Fruit fly (Drosophila melanogaster): Measurements from ENCODE around the gene AdamTS-B.

AdamTS-B gene

dm6 chrX:5735268-5735941, 37.0 kb downstream of the AdamTS-B start (continued):
- no peak for TF ChIP-seq B-H2 (GFP tag; optimal IDR thresholded peaks at IDR 0.05)
- TF ChIP-seq CG32532 (GFP tag; IDR thresholded peaks at IDR 0.05): peak; percentile 82
- peak; percentile 67 for TF ChIP-seq cwo (GFP tag; optimal IDR thresholded peaks at IDR 0.05)
- TF ChIP-seq schlank (tag; optimal IDR thresholded peaks at IDR 0.05): peak; percentile 61
- TF ChIP-seq crc (GFP tag; optimal IDR thresholded peaks at IDR 0.05): peak; percentile 24
- no peak for TF ChIP-seq bbx (GFP tag; IDR thresholded peaks at IDR 0.05; ENCODE audit: partially characterized antibody)
- TF ChIP-seq CG11504 (tag; optimal IDR thresholded peaks at IDR 0.05): peak; percentile 87
- no peak for TF ChIP-seq CG4360 (GFP tag; IDR thresholded peaks at IDR 0.05)
- peak; percentile 61; the same call in 2 of the 3 replicates for TF ChIP-seq H15 (GFP tag; IDR thresholded peaks at IDR 0.05)
- peak; percentile 51 for TF ChIP-seq jing (GFP tag; optimal IDR thresholded peaks at IDR 0.05)
- peak; percentile 61 for TF ChIP-seq CG12299 (tag; optimal IDR thresholded peaks at IDR 0.05)
- no peak for TF ChIP-seq cato (GFP tag; optimal IDR thresholded peaks at IDR 0.05; ENCODE audit: borderline replicate concordance)
- TF ChIP-seq pfk (GFP tag; optimal IDR thresholded peaks at IDR 0.05): no peak
- no peak for TF ChIP-seq pan (optimal IDR thresholded peaks at IDR 0.05)
- peak in 1 of 2 experiments; percentile 82 for TF ChIP-seq pan (GFP tag; optimal IDR thresholded peaks at IDR 0.05 in 1 of 2, IDR thresholded peaks at IDR 0.05 in 1 of 2)
- no peak for TF ChIP-seq CG15073 (GFP tag; optimal IDR thresholded peaks at IDR 0.05)
- TF ChIP-seq bigmax (GFP tag; optimal IDR thresholded peaks at IDR 0.05): no peak
- peak; percentile 54 for TF ChIP-seq CG4854 (GFP tag; optimal IDR thresholded peaks at IDR 0.05)
- no peak for TF ChIP-seq CG6654 (GFP tag; optimal IDR thresholded peaks at IDR 0.05)
- TF ChIP-seq emc (GFP tag; optimal IDR thresholded peaks at IDR 0.05): no peak
- TF ChIP-seq scrt (GFP tag; optimal IDR thresholded peaks at IDR 0.05): peak; percentile 36
- peak; percentile 18 for TF ChIP-seq Myb (GFP tag; optimal IDR thresholded peaks at IDR 0.05)
- peak; percentile 71 for TF ChIP-seq NfI (GFP tag; optimal IDR thresholded peaks at IDR 0.05)
- peak; percentile 63; the same call in 2 of the 3 replicates for TF ChIP-seq Dbx (GFP tag; IDR thresholded peaks at IDR 0.05)
- no peak for TF ChIP-seq CG7928 (GFP tag; optimal IDR thresholded peaks at IDR 0.05)
- 0 out of 3 replicates have a peak, but pooled peaks have one; percentile 42 for TF ChIP-seq sr (GFP tag; IDR thresholded peaks at IDR 0.05)
- TF ChIP-seq HmgD (GFP tag; optimal IDR thresholded peaks at IDR 0.05): no peak
- peak; percentile 61 for TF ChIP-seq tin (GFP tag; optimal IDR thresholded peaks at IDR 0.05)
- peak; percentile 68 for TF ChIP-seq CG10147 (GFP tag; optimal IDR thresholded peaks at IDR 0.05)
- peak; percentile 41; the same call in 1 of the 3 replicates for TF ChIP-seq CG11093 (GFP tag; IDR thresholded peaks at IDR 0.05)
- no peak for TF ChIP-seq Optix (GFP tag; IDR thresholded peaks at IDR 0.05)
- peak; percentile 50 for TF ChIP-seq pho (GFP tag; optimal IDR thresholded peaks at IDR 0.05)
- TF ChIP-seq Hr51 (GFP tag; optimal IDR thresholded peaks at IDR 0.05): peak; percentile 22 to 84
- TF ChIP-seq CG1792 (GFP tag; optimal IDR thresholded peaks at IDR 0.05): no peak
- peak; percentile 47 for TF ChIP-seq twi (tag; optimal IDR thresholded peaks at IDR 0.05)
- TF ChIP-seq CG13296 (GFP tag; optimal IDR thresholded peaks at IDR 0.05): peak; percentile 40
- TF ChIP-seq CG1529 (GFP tag; optimal IDR thresholded peaks at IDR 0.05): peak; percentile 45
- no peak for TF ChIP-seq usp (GFP tag; optimal IDR thresholded peaks at IDR 0.05)
- TF ChIP-seq ara (GFP tag; IDR thresholded peaks at IDR 0.05): peak; percentile 77
- 0 out of 2 replicates have a peak, but pooled peaks have one; percentile 14 for TF ChIP-seq GATAe (GFP tag; conservative IDR thresholded peaks at IDR 0.05)
- TF ChIP-seq ato (GFP tag; IDR thresholded peaks at IDR 0.05; ENCODE audit: partially characterized antibody): no peak
- no peak for TF ChIP-seq Dfd (GFP tag; optimal IDR thresholded peaks at IDR 0.05)
- no peak for TF ChIP-seq wor (GFP tag; IDR thresholded peaks at IDR 0.05)
- no peak for TF ChIP-seq MTF-1 (GFP tag; optimal IDR thresholded peaks at IDR 0.05; ENCODE audit: borderline replicate concordance)
- TF ChIP-seq odd (GFP tag; optimal IDR thresholded peaks at IDR 0.05): peak; percentile 50
- no peak for TF ChIP-seq amos (GFP tag; IDR thresholded peaks at IDR 0.05; ENCODE audit: partially characterized antibody)
- peak; percentile 84 for TF ChIP-seq CG13424 (tag; optimal IDR thresholded peaks at IDR 0.05)
- peak; percentile 67; the same call in 1 of the 2 replicates for TF ChIP-seq CG14667 (GFP tag; IDR thresholded peaks at IDR 0.05)
- peak; percentile 35 for TF ChIP-seq CG5180 (GFP tag; optimal IDR thresholded peaks at IDR 0.05)
